Fruit fly (Drosophila melanogaster) whole organism, embryonic: ENCODE data around the gene rho-5.
A peak's percentile ranks its signal among the peaks of the same experiment; 100 is the strongest.

Experiments
- Antp ChIP-seq: fragments of 200-800 bp; sonication (Bioruptor generic); optimal IDR thresholded peaks from 3 replicates; lab custom pipeline; 2016; ENCODE audit warnings: missing biosample characterization, missing genetic modification characterization
- CG10565 ChIP-seq: fragments of 200-800 bp; sonication (Bioruptor generic); optimal IDR thresholded peaks from 3 replicates; lab custom pipeline; 2016; ENCODE audit warnings: missing biosample characterization, mild to moderate bottlenecking, missing genetic modification characterization
- CG10979 ChIP-seq: fragments of 200-800 bp; sonication (Bioruptor generic); optimal IDR thresholded peaks from 2 replicates; lab custom pipeline; 2018; ENCODE audit warnings: missing biosample characterization, mild to moderate bottlenecking, missing genetic modification characterization, moderate library complexity
- CG4328 ChIP-seq: fragments of 200-800 bp; sonication (Bioruptor generic); optimal IDR thresholded peaks from 3 replicates; lab custom pipeline; 2017; ENCODE audit warnings: missing biosample characterization, missing genetic modification reagents, missing genetic modification characterization
- CG5180 ChIP-seq: fragments of 200-800 bp; sonication (Bioruptor generic); optimal IDR thresholded peaks from 3 replicates; lab custom pipeline; 2017; ENCODE audit warnings: missing biosample characterization, missing genetic modification characterization, mild to moderate bottlenecking, moderate library complexity, missing genetic modification reagents
- CG7556 ChIP-seq: fragments of 200-800 bp; sonication (Bioruptor generic); optimal IDR thresholded peaks from 2 replicates; lab custom pipeline; 2017; ENCODE audit warnings: missing biosample characterization, mild to moderate bottlenecking, missing genetic modification characterization
- Dip3 ChIP-seq: fragments of 200-800 bp; sonication (Bioruptor generic); optimal IDR thresholded peaks from 3 replicates; lab custom pipeline; 2016; ENCODE audit warnings: missing biosample characterization, missing genetic modification characterization
- Dp ChIP-seq: fragments of 200-800 bp; sonication (Bioruptor generic); optimal IDR thresholded peaks from 2 replicates; lab custom pipeline; 2018; ENCODE audit warnings: missing biosample characterization, mild to moderate bottlenecking, missing genetic modification characterization, moderate library complexity
- HLH54F ChIP-seq: fragments of 200-800 bp; sonication (Bioruptor generic); optimal IDR thresholded peaks from 3 replicates; lab custom pipeline; 2016; ENCODE audit warnings: missing biosample characterization, missing genetic modification characterization
- Lpt ChIP-seq: fragments of >200 bp; optimal IDR thresholded peaks from 2 replicates; lab custom pipeline; 2018; ENCODE audit warnings: missing biosample characterization, missing genetic modification characterization
- disco-r ChIP-seq: fragments of 200-800 bp; sonication (Bioruptor generic); optimal IDR thresholded peaks from 2 replicates; lab custom pipeline; 2016; ENCODE audit warnings: missing biosample characterization, missing genetic modification characterization
- exex ChIP-seq: fragments of 200-800 bp; sonication (Bioruptor generic); optimal IDR thresholded peaks from 4 replicates; lab custom pipeline; 2018; ENCODE audit warnings: missing biosample characterization, mild to moderate bottlenecking, missing genetic modification characterization, moderate library complexity
- gsb ChIP-seq: fragments of 200-800 bp; sonication (Bioruptor generic); IDR thresholded peaks from 2 replicates; pipeline ENCODE4 v1.3.6; 2022; ENCODE audit warnings: missing biosample characterization, missing genetic modification characterization
- seq ChIP-seq: fragments of 200-800 bp; sonication (Bioruptor generic); IDR thresholded peaks from 2 replicates; pipeline ENCODE4 v1.3.6; 2022; ENCODE audit warnings: missing biosample characterization, missing genetic modification characterization

- TF ChIP-seq HLH54F (GFP tag; lab: Kevin White, UChicago) (peak; percentile 23), CG4328 (GFP tag; lab: Kevin White, UChicago) (no peak), Lpt (GFP tag; lab: Kevin White, UChicago) (no peak), seq (GFP tag; lab: Robert Waterston, UW) (no peak), disco-r (no peak), exex (tag; lab: Kevin White, UChicago) (no peak), Dip3 (GFP tag; lab: Kevin White, UChicago) (peak; percentile 24), CG7556 (GFP tag; lab: Kevin White, UChicago) (peak; percentile 21), Antp (GFP tag; lab: Kevin White, UChicago) (peak; percentile 43), CG5180 (GFP tag; lab: Kevin White, UChicago) (peak; percentile 59), CG10565 (GFP tag; lab: Kevin White, UChicago) (no peak), Dp (peak; percentile 17), gsb (no peak), CG10979 (peak; percentile 16)
Measured at dm6 chr2L:10339212-10339721, 34.4 kb downstream of the rho-5 start, which contains the start of gene SamDC.
